Fruit fly (Drosophila melanogaster): ENCODE data around the gene Muc30E.
A peak's percentile ranks its signal among the peaks of the same experiment; 100 is the strongest.

The Muc30E gene

dm6 chr2L:9945086-9945485, 42.2 kb upstream of the Muc30E start:
- TF ChIP-seq CG9139 (GFP tag; optimal IDR thresholded peaks at IDR 0.05), result peak; percentile 49
- no peak for TF ChIP-seq fd85E (GFP tag; optimal IDR thresholded peaks at IDR 0.05)
- TF ChIP-seq CG6808 (GFP tag; optimal IDR thresholded peaks at IDR 0.05), result peak; percentile 42
- TF ChIP-seq esn (GFP tag; optimal IDR thresholded peaks at IDR 0.05), result peak; percentile 2
- peak; percentile 3 for TF ChIP-seq dsx (GFP tag; optimal IDR thresholded peaks at IDR 0.05; ENCODE audit: poor library complexity, severe bottlenecking)
- TF ChIP-seq CG3919 (GFP tag; optimal IDR thresholded peaks at IDR 0.05), result no peak
- TF ChIP-seq ss (GFP tag; optimal IDR thresholded peaks at IDR 0.05), result peak; percentile 59 to 75
- TF ChIP-seq CG6276 (GFP tag; optimal IDR thresholded peaks at IDR 0.05), result peak; percentile 67
- TF ChIP-seq Eip78C (GFP tag), result peak; percentile 71
- no peak for TF ChIP-seq CG31627 (GFP tag; optimal IDR thresholded peaks at IDR 0.05)
- peak; percentile 22 for TF ChIP-seq CG10669 (GFP tag; optimal IDR thresholded peaks at IDR 0.05)
- TF ChIP-seq dac (GFP tag; optimal IDR thresholded peaks at IDR 0.05), result no peak
- TF ChIP-seq Sox14 (GFP tag; optimal IDR thresholded peaks at IDR 0.05), result no peak
- peak; percentile 33 for TF ChIP-seq CG6854 (GFP tag; optimal IDR thresholded peaks at IDR 0.05)
- TF ChIP-seq CG1621 (tag; optimal IDR thresholded peaks at IDR 0.05), result peak; percentile 10
- TF ChIP-seq CG16779 (tag; optimal IDR thresholded peaks at IDR 0.05), result peak; percentile 14
- TF ChIP-seq svp (GFP tag), result peak; percentile 96

DNA sequence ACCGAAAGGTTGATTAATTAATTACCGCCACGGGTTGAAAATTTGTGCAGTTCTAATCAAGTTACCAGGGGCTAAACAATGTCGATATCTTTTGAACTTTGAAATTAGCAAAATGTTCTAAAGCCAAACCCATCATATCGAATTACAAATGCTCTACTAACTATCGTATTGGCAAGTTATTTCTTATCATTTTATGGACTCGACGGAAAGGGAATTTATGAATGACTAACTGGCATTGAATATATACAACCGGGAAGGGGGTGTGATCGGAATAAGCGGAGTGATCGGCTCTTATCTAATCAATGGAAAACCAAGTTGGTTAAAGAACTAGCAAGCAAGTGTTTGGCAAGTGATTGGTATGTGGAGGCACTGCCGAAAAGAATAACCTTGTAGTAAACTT, 40.6 kb upstream of the Muc30E start:
- TF ChIP-seq vri (GFP tag; optimal IDR thresholded peaks at IDR 0.05) (peak; percentile 74), Eip78C (GFP tag) (peak; percentile 55), Gug (GFP tag; IDR thresholded peaks at IDR 0.05) (no peak)

DNA sequence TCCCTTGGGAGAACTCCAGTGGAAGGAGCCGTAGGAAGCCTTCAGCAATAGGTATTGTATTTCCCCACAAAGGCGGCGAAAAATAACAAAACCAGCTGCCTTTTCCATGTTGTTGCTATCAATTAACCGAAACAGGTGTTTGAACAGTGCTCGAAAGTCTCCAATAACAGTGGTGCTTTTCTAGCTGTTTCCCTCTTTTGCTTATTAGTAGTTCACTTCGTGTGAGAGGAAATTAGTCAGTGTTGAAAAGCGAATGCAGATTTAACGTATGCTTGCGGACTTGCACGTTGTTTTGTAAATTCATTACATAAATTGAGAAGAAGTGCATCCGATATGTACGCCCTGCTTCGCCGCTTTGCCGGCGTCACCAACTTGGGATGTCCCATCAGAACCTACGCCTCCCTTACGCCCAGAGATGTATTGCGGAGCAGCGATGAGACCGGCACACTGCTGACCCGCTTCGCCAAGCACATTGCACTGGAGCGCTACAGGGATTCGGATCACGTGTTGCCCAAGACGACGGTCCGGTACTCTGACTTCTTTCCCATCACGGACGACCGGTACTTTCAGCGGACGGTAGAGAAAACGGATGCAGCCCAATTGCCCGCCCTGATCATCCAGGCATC, 35.8 kb upstream of the Muc30E start, which contains the start of the genes Datp and CG4619:
Gene Datp, minus strand, starts transcription at position 160 of the 626 bp plus-strand sequence.
Gene CG4619, plus strand, starts transcription at position 233 of the 626 bp plus-strand sequence.
- TF ChIP-seq Lpt (GFP tag; optimal IDR thresholded peaks at IDR 0.05), result no peak
- peak; percentile 74 for TF ChIP-seq Eip78C (GFP tag)
- peak; percentile 35 for TF ChIP-seq CG31627 (GFP tag; optimal IDR thresholded peaks at IDR 0.05)
- TF ChIP-seq net (GFP tag; optimal IDR thresholded peaks at IDR 0.05), result peak; percentile 39
- TF ChIP-seq topi (GFP tag; optimal IDR thresholded peaks at IDR 0.05), result peak; percentile 40
- no peak for TF ChIP-seq Eip93F (GFP tag; optimal IDR thresholded peaks at IDR 0.05)
- TF ChIP-seq Sox14 (GFP tag; optimal IDR thresholded peaks at IDR 0.05), result peak; percentile 2
- TF ChIP-seq CG3919 (GFP tag; optimal IDR thresholded peaks at IDR 0.05), result peak; percentile 61
- TF ChIP-seq CG6163 (GFP tag; IDR thresholded peaks at IDR 0.05), result 0 out of 3 replicates have a peak, but pooled peaks have one; percentile 29
- no peak for TF ChIP-seq Gug (GFP tag; IDR thresholded peaks at IDR 0.05)
- peak; percentile 13 for TF ChIP-seq Ets96B (tag; optimal IDR thresholded peaks at IDR 0.05)
- no peak for TF ChIP-seq svp (GFP tag)
- no peak for TF ChIP-seq CG16779 (tag; optimal IDR thresholded peaks at IDR 0.05)
- TF ChIP-seq esn (GFP tag; optimal IDR thresholded peaks at IDR 0.05), result peak; percentile 58
- peak; percentile 29 for TF ChIP-seq CG11762 (GFP tag; optimal IDR thresholded peaks at IDR 0.05; ENCODE audit: insufficient read depth)
- TF ChIP-seq CG7368 (GFP tag; optimal IDR thresholded peaks at IDR 0.05), result peak; percentile 18
- TF ChIP-seq vri (GFP tag; optimal IDR thresholded peaks at IDR 0.05), result peak; percentile 59
- peak; percentile 42 for TF ChIP-seq lz (GFP tag; optimal IDR thresholded peaks at IDR 0.05)
- TF ChIP-seq fd59A (GFP tag; optimal IDR thresholded peaks at IDR 0.05), result peak; percentile 19
- TF ChIP-seq eg (GFP tag; IDR thresholded peaks at IDR 0.05), result peak; percentile 56; the same call in 1 of the 3 replicates
- TF ChIP-seq cyc (GFP tag; optimal IDR thresholded peaks at IDR 0.05), result peak; percentile 42

dm6 chr2L:9937908-9938307, 35.0 kb upstream of the Muc30E start, which contains the start of gene Arglu1:
Gene Arglu1 (minus strand): TSS chr2L:9938134.
- TF ChIP-seq CG6854 (GFP tag; optimal IDR thresholded peaks at IDR 0.05) (no peak), Eip75B (GFP tag; optimal IDR thresholded peaks at IDR 0.05) (no peak), Sox14 (GFP tag; optimal IDR thresholded peaks at IDR 0.05) (no peak), esn (GFP tag; optimal IDR thresholded peaks at IDR 0.05) (no peak), CG6808 (GFP tag; optimal IDR thresholded peaks at IDR 0.05) (no peak), CG10631 (GFP tag; optimal IDR thresholded peaks at IDR 0.05) (no peak), Met (GFP tag; optimal IDR thresholded peaks at IDR 0.05) (no peak), CG11902 (GFP tag; optimal IDR thresholded peaks at IDR 0.05) (no peak), salr (GFP tag; optimal IDR thresholded peaks at IDR 0.05) (no peak), cyc (GFP tag; optimal IDR thresholded peaks at IDR 0.05) (peak; percentile 40), eg (GFP tag; IDR thresholded peaks at IDR 0.05) (no peak), acj6 (GFP tag; optimal IDR thresholded peaks at IDR 0.05) (no peak), CG32006 (GFP tag; optimal IDR thresholded peaks at IDR 0.05) (no peak), CG3919 (GFP tag; optimal IDR thresholded peaks at IDR 0.05) (no peak), spab (GFP tag; optimal IDR thresholded peaks at IDR 0.05) (no peak), CG8632 (GFP tag; optimal IDR thresholded peaks at IDR 0.05) (no peak), Hr4 (GFP tag; optimal IDR thresholded peaks at IDR 0.05) (no peak), CG31627 (GFP tag; optimal IDR thresholded peaks at IDR 0.05) (peak; percentile 9), Blimp-1 (GFP tag; optimal IDR thresholded peaks at IDR 0.05) (no peak), CG16779 (tag; optimal IDR thresholded peaks at IDR 0.05) (no peak), topi (GFP tag; optimal IDR thresholded peaks at IDR 0.05) (no peak), lz (GFP tag; optimal IDR thresholded peaks at IDR 0.05) (peak; percentile 41), CG6163 (GFP tag; IDR thresholded peaks at IDR 0.05) (peak; percentile 53; the same call in 2 of the 3 replicates), dsx (GFP tag; optimal IDR thresholded peaks at IDR 0.05; ENCODE audit: poor library complexity, severe bottlenecking) (no peak)
